Fruit fly (Drosophila melanogaster) whole organism, embryonic: ENCODE data around the gene CG15528.

Experiments
- Abd-B ChIP-seq: fragments of 200-800 bp; sonication (Bioruptor generic); optimal IDR thresholded peaks from 2 replicates; lab custom pipeline; 2018; ENCODE audit warnings: missing biosample characterization, mild to moderate bottlenecking, missing genetic modification characterization, moderate library complexity
- Asciz ChIP-seq: fragments of 200-800 bp; sonication (Bioruptor generic); optimal IDR thresholded peaks from 2 replicates; lab custom pipeline; 2017; ENCODE audit warnings: missing biosample characterization, mild to moderate bottlenecking, missing genetic modification characterization, missing genetic modification reagents
- B-H1 ChIP-seq: fragments of 200-800 bp; sonication (Bioruptor generic); IDR thresholded peaks from 3 replicates; pipeline ENCODE4 v1.3.6; 2022; ENCODE audit warnings: missing biosample characterization, missing genetic modification characterization
- CG10147 ChIP-seq: fragments of 200-800 bp; sonication (Bioruptor generic); optimal IDR thresholded peaks from 2 replicates; lab custom pipeline; 2019; ENCODE audit warnings: missing biosample characterization, mild to moderate bottlenecking, missing genetic modification characterization, moderate library complexity
- CG10321 ChIP-seq: fragments of 200-800 bp; sonication (Bioruptor generic); IDR thresholded peaks from 2 replicates; pipeline ENCODE4 v1.3.6; 2022; ENCODE audit warnings: missing biosample characterization, missing genetic modification characterization
- CG11398 ChIP-seq: fragments of 200-800 bp; sonication (Bioruptor generic); optimal IDR thresholded peaks from 2 replicates; lab custom pipeline; 2016; ENCODE audit warnings: missing biosample characterization, missing genetic modification characterization
- CG12769 ChIP-seq: fragments of 200-800 bp; sonication (Bioruptor generic); optimal IDR thresholded peaks from 2 replicates; lab custom pipeline; 2019; ENCODE audit warnings: missing biosample characterization, mild to moderate bottlenecking, missing genetic modification characterization, moderate library complexity
- CG13287 ChIP-seq: fragments of 200-800 bp; sonication (Bioruptor generic); IDR thresholded peaks from 2 replicates; pipeline ENCODE4 v1.3.6; 2022; ENCODE audit warnings: missing biosample characterization, missing genetic modification characterization; ENCODE audit not compliant: partially characterized antibody
- CG13296 ChIP-seq: fragments of 200-800 bp; sonication (Bioruptor generic); optimal IDR thresholded peaks from 3 replicates; lab custom pipeline; 2018; ENCODE audit warnings: missing biosample characterization, mild to moderate bottlenecking, missing genetic modification characterization
- CG14014 ChIP-seq: fragments of 200-800 bp; sonication (Bioruptor generic); IDR thresholded peaks from 2 replicates; pipeline ENCODE4 v1.3.6; 2022; ENCODE audit warnings: missing biosample characterization, missing genetic modification characterization
- CG14441 ChIP-seq: fragments of 200-800 bp; sonication (Bioruptor generic); IDR thresholded peaks from 2 replicates; pipeline ENCODE4 v1.3.6; 2022; ENCODE audit warnings: missing biosample characterization, missing genetic modification characterization
- CG14860 ChIP-seq: fragments of 200-800 bp; sonication (Bioruptor generic); IDR thresholded peaks from 3 replicates; pipeline ENCODE4 v1.3.6; 2022; ENCODE audit warnings: missing biosample characterization, missing genetic modification characterization; ENCODE audit not compliant: partially characterized antibody
- CG15073 ChIP-seq: fragments of 200-800 bp; sonication (Bioruptor generic); optimal IDR thresholded peaks from 2 replicates; lab custom pipeline; 2016; ENCODE audit warnings: missing biosample characterization, missing genetic modification characterization
- CG15514 ChIP-seq: fragments of 200-800 bp; sonication (Bioruptor generic); optimal IDR thresholded peaks from 3 replicates; lab custom pipeline; 2017; ENCODE audit warnings: missing biosample characterization, missing genetic modification characterization, mild to moderate bottlenecking, moderate library complexity, missing genetic modification reagents
- CG1602 ChIP-seq: fragments of 200-800 bp; sonication (Bioruptor generic); optimal IDR thresholded peaks from 3 replicates; lab custom pipeline; 2016; ENCODE audit warnings: missing biosample characterization, missing genetic modification characterization
- CG17328 ChIP-seq: fragments of 200-800 bp; sonication (Bioruptor generic); IDR thresholded peaks from 2 replicates; pipeline ENCODE4 v1.3.6; 2022; ENCODE audit warnings: missing biosample characterization, missing genetic modification characterization
- CG18619 ChIP-seq: fragments of 200-800 bp; sonication (Bioruptor generic); optimal IDR thresholded peaks from 3 replicates; lab custom pipeline; 2017; ENCODE audit warnings: missing biosample characterization, mild to moderate bottlenecking, missing genetic modification characterization
- CG3726 ChIP-seq: fragments of 200-800 bp; sonication (Bioruptor generic); IDR thresholded peaks from 3 replicates; pipeline ENCODE4, ENCODE4 v1.3.6; 2022; ENCODE audit warnings: missing biosample characterization, missing genetic modification characterization
- CG43689 ChIP-seq: fragments of 200-800 bp; sonication (Bioruptor generic); IDR thresholded peaks from 2 replicates; pipeline ENCODE4 v1.3.6; 2022; ENCODE audit warnings: missing biosample characterization, missing genetic modification characterization
- CG4707 ChIP-seq: fragments of 200-800 bp; sonication (Bioruptor generic); optimal IDR thresholded peaks from 2 replicates; lab custom pipeline; 2018; ENCODE audit warnings: missing biosample characterization, mild to moderate bottlenecking, missing genetic modification characterization, moderate library complexity
- CG5953 ChIP-seq: fragments of 200-800 bp; sonication (Bioruptor generic); IDR thresholded peaks from 2 replicates; pipeline ENCODE4 v1.3.6; 2022; ENCODE audit warnings: missing biosample characterization, missing genetic modification characterization
- CG6272 ChIP-seq: fragments of 200-800 bp; sonication (Bioruptor generic); IDR thresholded peaks from 2 replicates; pipeline ENCODE4 v1.3.6; 2022; ENCODE audit warnings: missing biosample characterization, missing genetic modification characterization
- CG6765 ChIP-seq: fragments of 200-800 bp; sonication (Bioruptor generic); optimal IDR thresholded peaks from 3 replicates; lab custom pipeline; 2017; ENCODE audit warnings: missing biosample characterization, mild to moderate bottlenecking, missing genetic modification characterization
- CG7745 ChIP-seq: fragments of 200-800 bp; sonication (Bioruptor generic); optimal IDR thresholded peaks from 2 replicates; lab custom pipeline; 2018; ENCODE audit warnings: missing biosample characterization, mild to moderate bottlenecking, missing genetic modification characterization, moderate library complexity
- CG8359 ChIP-seq: fragments of 200-800 bp; sonication (Bioruptor generic); optimal IDR thresholded peaks from 2 replicates; lab custom pipeline; 2017; ENCODE audit warnings: missing biosample characterization, mild to moderate bottlenecking, missing genetic modification characterization, borderline replicate concordance
- CG9727 ChIP-seq: fragments of 200-800 bp; sonication (Bioruptor generic); optimal IDR thresholded peaks from 3 replicates; lab custom pipeline; 2017; ENCODE audit warnings: missing biosample characterization, mild to moderate bottlenecking, missing genetic modification characterization
- Deaf1 ChIP-seq: fragments of 200-800 bp; optimal IDR thresholded peaks from 3 replicates; lab custom pipeline; 2019; ENCODE audit warnings: missing biosample characterization, mild to moderate bottlenecking, missing genetic modification characterization, moderate library complexity
- Dip2 ChIP-seq: fragments of 200-800 bp; sonication (Bioruptor generic); IDR thresholded peaks from 2 replicates; pipeline ENCODE4 v1.3.6; 2022; ENCODE audit warnings: missing biosample characterization, missing genetic modification characterization
- HLH54F ChIP-seq: fragments of 200-800 bp; sonication (Bioruptor generic); optimal IDR thresholded peaks from 3 replicates; lab custom pipeline; 2016; ENCODE audit warnings: missing biosample characterization, missing genetic modification characterization
- Mrtf ChIP-seq: fragments of 200-800 bp; sonication (Bioruptor generic); IDR thresholded peaks from 3 replicates; pipeline ENCODE4 v1.3.6; 2022; ENCODE audit warnings: missing biosample characterization, missing genetic modification characterization
- NK7.1 ChIP-seq: fragments of 200-800 bp; sonication (Bioruptor generic); optimal IDR thresholded peaks from 3 replicates; lab custom pipeline; 2016; ENCODE audit warnings: missing biosample characterization, missing genetic modification characterization
- Nf-YA ChIP-seq: fragments of 200-800 bp; sonication (Bioruptor generic); IDR thresholded peaks from 2 replicates; pipeline ENCODE4 v1.3.6; 2022; ENCODE audit warnings: missing biosample characterization, missing genetic modification characterization
- Opbp ChIP-seq: fragments of 200-800 bp; sonication (Bioruptor generic); IDR thresholded peaks from 3 replicates; pipeline ENCODE4 v1.3.6; 2022; ENCODE audit warnings: missing biosample characterization, missing genetic modification characterization; ENCODE audit not compliant: partially characterized antibody
- Scr ChIP-seq: fragments of 200-800 bp; sonication (Bioruptor generic); IDR thresholded peaks from 2 replicates; pipeline ENCODE4 v1.3.6; 2022; ENCODE audit warnings: missing biosample characterization, missing genetic modification characterization; ENCODE audit not compliant: partially characterized antibody
- Ssrp ChIP-seq: fragments of 200-800 bp; sonication (Bioruptor generic); optimal IDR thresholded peaks from 2 replicates; lab custom pipeline; 2018; ENCODE audit warnings: missing biosample characterization, mild to moderate bottlenecking, missing genetic modification characterization, moderate library complexity
- ab ChIP-seq: fragments of 200-800 bp; sonication (Bioruptor generic); optimal IDR thresholded peaks from 2 replicates; lab custom pipeline; 2016; ENCODE audit warnings: missing biosample characterization, missing genetic modification characterization
- en ChIP-seq: fragments of 200-800 bp; sonication (Bioruptor generic); optimal IDR thresholded peaks from 2 replicates; lab custom pipeline; 2016; ENCODE audit warnings: missing biosample characterization, missing genetic modification characterization
- gt ChIP-seq: fragments of 200-800 bp; sonication (Bioruptor generic); IDR thresholded peaks from 2 replicates; pipeline ENCODE4 v1.3.6; 2022; ENCODE audit warnings: missing biosample characterization, missing genetic modification characterization
- hkb ChIP-seq, 2 experiments: fragments of 200-800 bp in 1 of 2; fragments of >200 bp in 1 of 2; sonication (Bioruptor generic) in 1 of 2; IDR thresholded peaks in 1 of 2; optimal IDR thresholded peaks in 1 of 2; 2 replicates each; pipeline versions ENCODE4 v1.3.6 to Lab custom; 2017 to 2022; ENCODE audit warnings: missing biosample characterization in 1 of 2, missing genetic modification characterization in 1 of 2
- hth ChIP-seq: fragments of >200 bp; optimal IDR thresholded peaks from 2 replicates; lab custom pipeline; 2017; ENCODE audit warnings: inconsistent platforms
- lola ChIP-seq, 3 experiments: fragments of >200 bp in 2 of 3; fragments of 200-800 bp in 1 of 3; sonication (Bioruptor generic) in 1 of 3; optimal IDR thresholded peaks; 2 replicates each; lab custom pipeline; 2017 to 2019; ENCODE audit warnings: missing biosample characterization in 3 of 3, missing genetic modification characterization in 3 of 3, mild to moderate bottlenecking in 1 of 3, moderate library complexity in 1 of 3
- luna ChIP-seq: fragments of 200-800 bp; sonication (Bioruptor generic); optimal IDR thresholded peaks from 2 replicates; lab custom pipeline; 2016; ENCODE audit warnings: missing biosample characterization, missing genetic modification characterization
- odd ChIP-seq: fragments of 200-800 bp; sonication (Bioruptor generic); optimal IDR thresholded peaks from 2 replicates; lab custom pipeline; 2017; ENCODE audit warnings: missing biosample characterization, mild to moderate bottlenecking, missing genetic modification characterization
- peb ChIP-seq: fragments of 200-800 bp; sonication (Bioruptor generic); IDR thresholded peaks from 2 replicates; pipeline ENCODE4 v1.3.6; 2022; ENCODE audit warnings: missing biosample characterization, missing genetic modification characterization
- pfk ChIP-seq: fragments of 200-800 bp; sonication (Bioruptor generic); optimal IDR thresholded peaks from 2 replicates; lab custom pipeline; 2018; ENCODE audit warnings: missing biosample characterization, mild to moderate bottlenecking, missing genetic modification characterization, moderate library complexity
- phol ChIP-seq: fragments of 200-800 bp; sonication (Bioruptor generic); optimal IDR thresholded peaks from 3 replicates; lab custom pipeline; 2018; ENCODE audit warnings: missing biosample characterization, mild to moderate bottlenecking, missing genetic modification characterization, moderate library complexity
- run ChIP-seq: fragments of 200-800 bp; sonication (Bioruptor generic); optimal IDR thresholded peaks from 3 replicates; lab custom pipeline; 2018; ENCODE audit warnings: missing biosample characterization, mild to moderate bottlenecking, missing genetic modification characterization
- sens ChIP-seq: fragments of 200-800 bp; sonication (Bioruptor generic); peaks from one replicate; lab custom pipeline; 2016; ENCODE audit warnings: missing biosample characterization, missing genetic modification characterization
- sim ChIP-seq: fragments of 200-800 bp; sonication (Bioruptor generic); IDR thresholded peaks from 2 replicates; pipeline ENCODE4 v1.3.6; 2022; ENCODE audit warnings: missing biosample characterization, missing genetic modification characterization
- trem ChIP-seq: fragments of 200-800 bp; optimal IDR thresholded peaks from 3 replicates; lab custom pipeline; 2019; ENCODE audit warnings: missing biosample characterization, mild to moderate bottlenecking, missing genetic modification characterization, moderate library complexity
- vfl ChIP-seq: fragments of 200-800 bp; sonication (Bioruptor generic); optimal IDR thresholded peaks from 2 replicates; lab custom pipeline; 2016; ENCODE audit warnings: missing biosample characterization, missing genetic modification characterization

Gene CG15528

dm6 chr3R:30061154-30061482 lies 9.2 kb upstream of the CG15528 start (continued):
- TF ChIP-seq CG13287 (GFP tag; lab: Robert Waterston, UW), result no peak
- TF ChIP-seq Nf-YA (GFP tag; lab: Robert Waterston, UW), result peak; percentile 93
- peak; percentile 96 for TF ChIP-seq CG5953
- peak; percentile 72 for TF ChIP-seq CG6272
- TF ChIP-seq CG10321, result peak; percentile 58; the same call in 1 of the 2 replicates
- peak; percentile 82 for TF ChIP-seq NK7.1 (GFP tag; lab: Kevin White, UChicago)
- peak; percentile 90 for TF ChIP-seq CG43689
- peak; percentile 85 for TF ChIP-seq CG13296 (GFP tag; lab: Kevin White, UChicago)
- TF ChIP-seq CG14014 (GFP tag; lab: Robert Waterston, UW), result peak; percentile 92
- peak; percentile 77 for TF ChIP-seq gt (GFP tag; lab: Robert Waterston, UW)
- TF ChIP-seq trem (tag; lab: Kevin White, UChicago), result peak; percentile 88
- peak; percentile 85; the same call in 1 of the 3 replicates for TF ChIP-seq CG3726
- TF ChIP-seq Mrtf (GFP tag; lab: Robert Waterston, UW), result peak; percentile 89
- peak; percentile 88 for TF ChIP-seq run (tag; lab: Kevin White, UChicago)
- peak; percentile 75 for TF ChIP-seq CG15514 (GFP tag; lab: Kevin White, UChicago)
- TF ChIP-seq CG12769, result peak; percentile 60
- no peak for TF ChIP-seq Dip2 (GFP tag; lab: Robert Waterston, UW)
- peak; percentile 20 for TF ChIP-seq luna (GFP tag; lab: Kevin White, UChicago)
- peak; percentile 72 for TF ChIP-seq en (GFP tag; lab: Kevin White, UChicago)
- peak; percentile 27 for TF ChIP-seq CG18619 (GFP tag; lab: Kevin White, UChicago)
- TF ChIP-seq Opbp, result no peak
- peak; percentile 92 for TF ChIP-seq B-H1
- peak; percentile 72; the same call in 1 of the 2 replicates for TF ChIP-seq sim (GFP tag; lab: Robert Waterston, UW)
- TF ChIP-seq odd (GFP tag; lab: Kevin White, UChicago), result peak; percentile 2
- TF ChIP-seq peb (GFP tag; lab: Robert Waterston, UW), result peak; percentile 87
- TF ChIP-seq lola (GFP tag; optimal IDR thresholded peaks at IDR 0.05; lab: Kevin White, UChicago), result peak in 1 of 3 experiments; percentile 38
- TF ChIP-seq CG17328 (GFP tag; lab: Robert Waterston, UW), result peak; percentile 95
- peak; percentile 77 for TF ChIP-seq CG10147 (GFP tag; lab: Kevin White, UChicago)
- TF ChIP-seq Abd-B (GFP tag; lab: Kevin White, UChicago), result peak; percentile 80
- TF ChIP-seq Ssrp, result peak; percentile 72
- TF ChIP-seq CG9727, result peak; percentile 83
- peak; percentile 66 for TF ChIP-seq Deaf1 (tag; lab: Kevin White, UChicago)
- peak; percentile 96 for TF ChIP-seq Asciz (GFP tag; lab: Kevin White, UChicago)
- peak; percentile 57 for TF ChIP-seq CG4707 (GFP tag; lab: Kevin White, UChicago)
- TF ChIP-seq CG6765 (GFP tag; lab: Kevin White, UChicago), result peak; percentile 68
- TF ChIP-seq sens, result peak; percentile 98
- TF ChIP-seq vfl (GFP tag; lab: Kevin White, UChicago), result peak; percentile 47
- TF ChIP-seq CG15073 (GFP tag; lab: Kevin White, UChicago), result no peak
- TF ChIP-seq CG1602, result peak; percentile 68
- TF ChIP-seq CG11398 (GFP tag; lab: Kevin White, UChicago), result peak; percentile 74
- TF ChIP-seq Scr (GFP tag; lab: Robert Waterston, UW), result no peak
- TF ChIP-seq CG7745, result no peak
- TF ChIP-seq CG14441 (GFP tag; lab: Robert Waterston, UW), result peak; percentile 91
- no peak for TF ChIP-seq pfk
- no peak for TF ChIP-seq CG14860 (GFP tag; lab: Robert Waterston, UW)
- peak; percentile 30 for TF ChIP-seq HLH54F
- TF ChIP-seq hkb (optimal IDR thresholded peaks at IDR 0.05; lab: Kevin White, UChicago), result no peak
- TF ChIP-seq hkb (GFP tag; IDR thresholded peaks at IDR 0.05; lab: Robert Waterston, UW), result peak; percentile 96
- TF ChIP-seq phol (tag; lab: Kevin White, UChicago), result peak; percentile 92
- peak; percentile 63 for TF ChIP-seq CG8359 (GFP tag; lab: Kevin White, UChicago)
- TF ChIP-seq hth (lab: Kevin White, UChicago), result no peak
- TF ChIP-seq ab (GFP tag; lab: Kevin White, UChicago), result no peak
